Fruit fly (Drosophila melanogaster) whole organism, embryonic: Measurements from ENCODE around the gene Spc25.

ENCODE experiments used
- Antp ChIP-seq: fragments of 200-800 bp; sonication (Bioruptor generic); optimal IDR thresholded peaks from 3 replicates; lab custom pipeline; 2016; ENCODE audit warnings: missing biosample characterization, missing genetic modification characterization
- Atf6 ChIP-seq: fragments of 200-800 bp; sonication (Bioruptor generic); IDR thresholded peaks from 2 replicates; pipeline ENCODE4 v1.3.6; 2022; ENCODE audit warnings: missing biosample characterization, missing genetic modification characterization
- CG10959 ChIP-seq: fragments of 200-800 bp; sonication (Bioruptor generic); IDR thresholded peaks from 2 replicates; pipeline ENCODE4 v1.3.6; 2022; ENCODE audit warnings: missing biosample characterization, missing genetic modification characterization
- CG11723 ChIP-seq: fragments of 200-800 bp; sonication (Bioruptor generic); optimal IDR thresholded peaks from 2 replicates; lab custom pipeline; 2017; ENCODE audit warnings: missing biosample characterization, mild to moderate bottlenecking, missing genetic modification characterization
- CG12299 ChIP-seq: fragments of 200-800 bp; sonication (Bioruptor generic); optimal IDR thresholded peaks from 2 replicates; lab custom pipeline; 2018; ENCODE audit warnings: missing biosample characterization, mild to moderate bottlenecking, missing genetic modification characterization
- CG13775 ChIP-seq: fragments of 200-800 bp; sonication (Bioruptor generic); optimal IDR thresholded peaks from 3 replicates; lab custom pipeline; 2017; ENCODE audit warnings: missing biosample characterization, mild to moderate bottlenecking, missing genetic modification characterization
- CG13894 ChIP-seq: fragments of 200-800 bp; sonication (Bioruptor generic); optimal IDR thresholded peaks from 3 replicates; lab custom pipeline; 2018; ENCODE audit warnings: missing biosample characterization, mild to moderate bottlenecking, missing genetic modification characterization, moderate library complexity
- CG14014 ChIP-seq: fragments of 200-800 bp; sonication (Bioruptor generic); IDR thresholded peaks from 2 replicates; pipeline ENCODE4 v1.3.6; 2022; ENCODE audit warnings: missing biosample characterization, missing genetic modification characterization
- CG15601 ChIP-seq: fragments of 200-800 bp; sonication (Bioruptor generic); optimal IDR thresholded peaks from 3 replicates; lab custom pipeline; 2019; ENCODE audit warnings: missing biosample characterization, mild to moderate bottlenecking, missing genetic modification characterization, moderate library complexity
- CG16815 ChIP-seq: fragments of 200-800 bp; sonication (Bioruptor generic); optimal IDR thresholded peaks from 3 replicates; lab custom pipeline; 2017; ENCODE audit warnings: missing biosample characterization, mild to moderate bottlenecking, missing genetic modification characterization
- CG17359 ChIP-seq: fragments of 200-800 bp; sonication (Bioruptor generic); optimal IDR thresholded peaks from 3 replicates; lab custom pipeline; 2018; ENCODE audit warnings: missing biosample characterization, mild to moderate bottlenecking, missing genetic modification characterization, moderate library complexity
- CG2889 ChIP-seq: fragments of 200-800 bp; sonication (Bioruptor generic); IDR thresholded peaks from 3 replicates; pipeline ENCODE4 v1.3.6; 2022; ENCODE audit warnings: missing biosample characterization, missing genetic modification characterization
- CG30431 ChIP-seq: fragments of 200-800 bp; sonication (Bioruptor generic); optimal IDR thresholded peaks from 2 replicates; lab custom pipeline; 2017; ENCODE audit warnings: missing biosample characterization, missing genetic modification characterization
- CG3163 ChIP-seq: fragments of 200-800 bp; sonication (Bioruptor generic); optimal IDR thresholded peaks from 3 replicates; lab custom pipeline; 2016; ENCODE audit warnings: missing biosample characterization, missing genetic modification characterization
- CG33213 ChIP-seq: fragments of 200-800 bp; sonication (Bioruptor generic); optimal IDR thresholded peaks from 3 replicates; lab custom pipeline; 2016; ENCODE audit warnings: missing biosample characterization, missing genetic modification characterization
- CG33557 ChIP-seq: fragments of 200-800 bp; sonication (Bioruptor generic); optimal IDR thresholded peaks from 2 replicates; lab custom pipeline; 2019; ENCODE audit warnings: missing biosample characterization, mild to moderate bottlenecking, missing genetic modification characterization, moderate library complexity
- CG8089 ChIP-seq: fragments of 200-800 bp; sonication (Bioruptor generic); optimal IDR thresholded peaks from 3 replicates; lab custom pipeline; 2016; ENCODE audit warnings: missing biosample characterization, missing genetic modification characterization
- CG8944 ChIP-seq: fragments of 200-800 bp; sonication (Bioruptor generic); optimal IDR thresholded peaks from 3 replicates; lab custom pipeline; 2016; ENCODE audit warnings: missing biosample characterization, missing genetic modification characterization
- CG9215 ChIP-seq: fragments of 200-800 bp; sonication (Bioruptor generic); IDR thresholded peaks from 2 replicates; pipeline ENCODE4 v1.3.6; 2022; ENCODE audit warnings: missing biosample characterization, missing genetic modification characterization
- Camta ChIP-seq: fragments of 200-800 bp; sonication (Bioruptor generic); optimal IDR thresholded peaks from 2 replicates; lab custom pipeline; 2016; ENCODE audit warnings: missing biosample characterization, missing genetic modification characterization
- Doc3 ChIP-seq: fragments of 200-800 bp; sonication (Bioruptor generic); IDR thresholded peaks from 3 replicates; pipeline ENCODE4 v1.3.6; 2022; ENCODE audit warnings: missing biosample characterization, missing genetic modification characterization; ENCODE audit not compliant: partially characterized antibody
- Drgx ChIP-seq: fragments of 200-800 bp; sonication (Bioruptor generic); IDR thresholded peaks from 2 replicates; pipeline ENCODE4 v1.3.6; 2022; ENCODE audit warnings: missing biosample characterization, missing genetic modification characterization
- GATAe ChIP-seq: fragments of 200-800 bp; sonication (Bioruptor generic); conservative IDR thresholded peaks from 2 replicates; pipeline ENCODE4 v1.3.6; 2022; ENCODE audit warnings: missing biosample characterization, missing genetic modification characterization
- HLH3B ChIP-seq: fragments of 200-800 bp; sonication (Bioruptor generic); IDR thresholded peaks from 2 replicates; pipeline ENCODE4 v1.3.6; 2022; ENCODE audit warnings: missing biosample characterization, missing genetic modification characterization
- HLH4C ChIP-seq: fragments of 200-800 bp; sonication (Bioruptor generic); IDR thresholded peaks from 3 replicates; pipeline ENCODE4 v1.3.6; 2022; ENCODE audit warnings: missing biosample characterization, missing genetic modification characterization; ENCODE audit not compliant: partially characterized antibody
- Hr39 ChIP-seq: fragments of >200 bp; optimal IDR thresholded peaks from 2 replicates; lab custom pipeline; 2017
- Hsf ChIP-seq: fragments of 200-800 bp; sonication (Bioruptor generic); optimal IDR thresholded peaks from 3 replicates; lab custom pipeline; 2016; ENCODE audit warnings: missing biosample characterization, missing genetic modification characterization
- MTF-1 ChIP-seq: fragments of 200-800 bp; sonication (Bioruptor generic); optimal IDR thresholded peaks from 2 replicates; lab custom pipeline; 2018; ENCODE audit warnings: missing biosample characterization, mild to moderate bottlenecking, missing genetic modification characterization, borderline replicate concordance
- Pdp1 ChIP-seq, 2 experiments: fragments of 200-800 bp; sonication (Bioruptor generic); optimal IDR thresholded peaks; 3 replicates each; lab custom pipeline; 2016; ENCODE audit warnings: missing biosample characterization in 2 of 2, missing genetic modification characterization in 2 of 2, mild to moderate bottlenecking in 1 of 2, moderate library complexity in 1 of 2
- Sin3A ChIP-seq: fragments of >200 bp; optimal IDR thresholded peaks from 2 replicates; lab custom pipeline; 2018
- Sox102F ChIP-seq: fragments of 200-800 bp; sonication (Bioruptor generic); optimal IDR thresholded peaks from 2 replicates; lab custom pipeline; 2018; ENCODE audit warnings: missing biosample characterization, mild to moderate bottlenecking, missing genetic modification characterization, moderate library complexity
- Taf1 ChIP-seq: fragments of 200-800 bp; sonication (Bioruptor generic); IDR thresholded peaks from 2 replicates; pipeline ENCODE4 v1.3.6; 2022; ENCODE audit warnings: missing biosample characterization, missing genetic modification characterization
- corto ChIP-seq: fragments of 200-800 bp; sonication (Bioruptor generic); optimal IDR thresholded peaks from 2 replicates; lab custom pipeline; 2016; ENCODE audit warnings: missing biosample characterization, mild to moderate bottlenecking, missing genetic modification characterization, moderate library complexity
- cwo ChIP-seq: fragments of 200-800 bp; sonication (Bioruptor generic); optimal IDR thresholded peaks from 3 replicates; lab custom pipeline; 2017; ENCODE audit warnings: missing biosample characterization, missing genetic modification characterization, mild to moderate bottlenecking, moderate library complexity, missing genetic modification reagents
- dati ChIP-seq: fragments of 200-800 bp; sonication (Bioruptor generic); IDR thresholded peaks from 2 replicates; pipeline ENCODE4 v1.3.6; 2022; ENCODE audit warnings: missing biosample characterization, missing genetic modification characterization
- en ChIP-seq: fragments of 200-800 bp; sonication (Bioruptor generic); optimal IDR thresholded peaks from 2 replicates; lab custom pipeline; 2016; ENCODE audit warnings: missing biosample characterization, missing genetic modification characterization
- mirr ChIP-seq: fragments of 200-800 bp; sonication (Bioruptor generic); optimal IDR thresholded peaks from 3 replicates; lab custom pipeline; 2018; ENCODE audit warnings: missing biosample characterization, mild to moderate bottlenecking, missing genetic modification characterization
- oc ChIP-seq: fragments of 200-800 bp; sonication (Bioruptor generic); optimal IDR thresholded peaks from 2 replicates; lab custom pipeline; 2018; ENCODE audit warnings: missing biosample characterization, mild to moderate bottlenecking, missing genetic modification characterization, moderate library complexity
- onecut ChIP-seq: fragments of 200-800 bp; sonication (Bioruptor generic); IDR thresholded peaks from 2 replicates; pipeline ENCODE4 v1.3.6; 2022; ENCODE audit warnings: missing biosample characterization, missing genetic modification characterization
- phol ChIP-seq: fragments of 200-800 bp; sonication (Bioruptor generic); optimal IDR thresholded peaks from 3 replicates; lab custom pipeline; 2018; ENCODE audit warnings: missing biosample characterization, mild to moderate bottlenecking, missing genetic modification characterization, moderate library complexity
- pita ChIP-seq: fragments of 200-800 bp; sonication (Bioruptor generic); optimal IDR thresholded peaks from 2 replicates; lab custom pipeline; 2017; ENCODE audit warnings: missing biosample characterization, mild to moderate bottlenecking, missing genetic modification characterization
- prd ChIP-seq, 3 experiments: fragments of >200 bp in 2 of 3; fragments of 200-800 bp in 1 of 3; sonication (Bioruptor generic) in 1 of 3; optimal IDR thresholded peaks in 2 of 3; IDR thresholded peaks in 1 of 3; 2 replicates in 2 of 3; 3 replicates in 1 of 3; pipeline versions ENCODE4 v1.3.6 to Lab custom; 2017 to 2022; ENCODE audit warnings: missing biosample characterization in 1 of 3, missing genetic modification characterization in 1 of 3
- pros ChIP-seq: fragments of 200-800 bp; sonication (Bioruptor generic); optimal IDR thresholded peaks from 3 replicates; lab custom pipeline; 2019; ENCODE audit warnings: missing biosample characterization, mild to moderate bottlenecking, missing genetic modification characterization, moderate library complexity
- repo ChIP-seq: fragments of 200-800 bp; sonication (Bioruptor generic); optimal IDR thresholded peaks from 2 replicates; lab custom pipeline; 2016; ENCODE audit warnings: missing biosample characterization, missing genetic modification characterization
- schlank ChIP-seq: fragments of 200-800 bp; sonication (Bioruptor generic); optimal IDR thresholded peaks from 2 replicates; lab custom pipeline; 2018; ENCODE audit warnings: missing biosample characterization, mild to moderate bottlenecking, missing genetic modification characterization
- shn ChIP-seq: fragments of 200-800 bp; sonication (Bioruptor generic); optimal IDR thresholded peaks from 3 replicates; lab custom pipeline; 2016; ENCODE audit warnings: missing biosample characterization, missing genetic modification characterization
- sna ChIP-seq: fragments of 200-800 bp; sonication (Bioruptor generic); IDR thresholded peaks from 2 replicates; pipeline ENCODE4 v1.3.6; 2022; ENCODE audit warnings: missing biosample characterization, missing genetic modification characterization; ENCODE audit not compliant: partially characterized antibody
- trh ChIP-seq: fragments of 200-800 bp; sonication (Bioruptor generic); optimal IDR thresholded peaks from 2 replicates; lab custom pipeline; 2016; ENCODE audit warnings: missing biosample characterization, missing genetic modification characterization

The Spc25 gene

dm6 chr3R:12960929-12961855 is at the start of gene Spc25 (continued):
- TF ChIP-seq CG15601 (tag; lab: Kevin White, UChicago) (no peak), CG3163 (GFP tag; lab: Kevin White, UChicago) (peak; percentile 38), Doc3 (peak; percentile 88), Sox102F (GFP tag; lab: Kevin White, UChicago) (peak; percentile 10), phol (tag; lab: Kevin White, UChicago) (peak; percentile 42), MTF-1 (no peak), Antp (GFP tag; lab: Kevin White, UChicago) (peak; percentile 78), oc (tag; lab: Kevin White, UChicago) (no peak), pros (GFP tag; lab: Kevin White, UChicago) (no peak), CG10959 (no peak), Hr39 (no peak), en (GFP tag; lab: Kevin White, UChicago) (no peak), GATAe (no peak), CG8089 (GFP tag; lab: Kevin White, UChicago) (peak; percentile 23), Hsf (GFP tag; lab: Kevin White, UChicago) (peak; percentile 64), Atf6 (peak; percentile 58), pita (GFP tag; lab: Kevin White, UChicago) (no peak), CG11723 (GFP tag; lab: Kevin White, UChicago) (no peak), cwo (GFP tag; lab: Kevin White, UChicago) (no peak), CG2889 (GFP tag; lab: Robert Waterston, UW) (no peak), shn (GFP tag; lab: Kevin White, UChicago) (peak; percentile 69), mirr (GFP tag; lab: Kevin White, UChicago) (no peak), CG13775 (peak; percentile 38), HLH4C (GFP tag; lab: Robert Waterston, UW) (peak; percentile 88), CG33213 (GFP tag; lab: Kevin White, UChicago) (peak; percentile 84), trh (GFP tag; lab: Kevin White, UChicago) (no peak), Pdp1 (GFP tag; optimal IDR thresholded peaks at IDR 0.05; lab: Kevin White, UChicago) (peak in 1 of 2 experiments; percentile 71), Taf1 (GFP tag; lab: Robert Waterston, UW) (no peak), CG30431 (GFP tag; lab: Kevin White, UChicago) (no peak), repo (GFP tag; lab: Kevin White, UChicago) (peak; percentile 21), Drgx (GFP tag; lab: Robert Waterston, UW) (no peak), CG8944 (GFP tag; lab: Kevin White, UChicago) (peak; percentile 59), CG14014 (GFP tag; lab: Robert Waterston, UW) (0 out of 2 replicates have a peak, but pooled peaks have one; percentile 20), CG13894 (tag; lab: Kevin White, UChicago) (no peak), CG33557 (GFP tag; lab: Kevin White, UChicago) (no peak), onecut (GFP tag; lab: Robert Waterston, UW) (no peak; the same call in 1 of the 2 replicates), CG16815 (GFP tag; lab: Kevin White, UChicago) (no peak), CG9215 (GFP tag; lab: Robert Waterston, UW) (peak; percentile 49; the same call in 1 of the 2 replicates), schlank (tag; lab: Kevin White, UChicago) (no peak), corto (GFP tag; lab: Kevin White, UChicago) (no peak), dati (GFP tag; lab: Robert Waterston, UW) (no peak), Sin3A (lab: Kevin White, UChicago) (peak; percentile 87), Camta (GFP tag; lab: Kevin White, UChicago) (peak; percentile 42), CG17359 (no peak), prd (optimal IDR thresholded peaks at IDR 0.05; lab: Kevin White, UChicago) (no peak), prd (GFP tag; IDR thresholded peaks at IDR 0.05; lab: Robert Waterston, UW) (peak; percentile 80), HLH3B (GFP tag; lab: Robert Waterston, UW) (0 out of 2 replicates have a peak, but pooled peaks have one; percentile 36), sna (GFP tag; lab: Robert Waterston, UW) (peak; percentile 92), CG12299 (tag; lab: Kevin White, UChicago) (no peak)
